Worm (Caenorhabditis elegans) whole organism, early embryonic: Measurements from ENCODE around the gene clec-58.

Experiments used
- ama-1 ChIP-seq: fragments of 150-350 bp; optimal IDR thresholded peaks from 2 replicates; lab custom pipeline; 2014
- ets-7 ChIP-seq: sonication (generic microtip); optimal IDR thresholded peaks from 2 replicates; lab custom pipeline; 2016; ENCODE audit warnings: missing genotype, missing genetic modification characterization, missing compliant biosample characterization
- hmg-4 ChIP-seq: fragments of 200-800 bp; sonication (Bioruptor generic); optimal IDR thresholded peaks from 2 replicates; lab custom pipeline; 2018; ENCODE audit warnings: mild to moderate bottlenecking, missing genetic modification characterization, missing compliant biosample characterization

ce11 chrII:10439976-10440375 is 36.0 kb downstream of the clec-58 start, which contains the start of gene E04D5.4:
- TF ChIP-seq ets-7 (tag; lab: Kevin White, UChicago) = no peak
- no peak for TF ChIP-seq ama-1 (lab: Kevin White, UChicago)
- TF ChIP-seq hmg-4 = no peak
